Fruit fly (Drosophila melanogaster) whole organism, embryonic: ENCODE data around the gene st.

Experiments
- Ada2b ChIP-seq: fragments of 200-800 bp; sonication (Bioruptor generic); IDR thresholded peaks from 2 replicates; pipeline ENCODE4 v1.3.6; 2022; ENCODE audit warnings: missing biosample characterization, missing genetic modification characterization
- Atf-2 ChIP-seq: fragments of 200-800 bp; sonication (Bioruptor generic); optimal IDR thresholded peaks from 2 replicates; lab custom pipeline; 2016; ENCODE audit warnings: missing biosample characterization, missing genetic modification characterization
- CG10565 ChIP-seq: fragments of 200-800 bp; sonication (Bioruptor generic); optimal IDR thresholded peaks from 3 replicates; lab custom pipeline; 2016; ENCODE audit warnings: missing biosample characterization, mild to moderate bottlenecking, missing genetic modification characterization
- CG12769 ChIP-seq: fragments of 200-800 bp; sonication (Bioruptor generic); optimal IDR thresholded peaks from 2 replicates; lab custom pipeline; 2019; ENCODE audit warnings: missing biosample characterization, mild to moderate bottlenecking, missing genetic modification characterization, moderate library complexity
- CG13894 ChIP-seq: fragments of 200-800 bp; sonication (Bioruptor generic); optimal IDR thresholded peaks from 3 replicates; lab custom pipeline; 2018; ENCODE audit warnings: missing biosample characterization, mild to moderate bottlenecking, missing genetic modification characterization, moderate library complexity
- CG1602 ChIP-seq: fragments of 200-800 bp; sonication (Bioruptor generic); optimal IDR thresholded peaks from 3 replicates; lab custom pipeline; 2016; ENCODE audit warnings: missing biosample characterization, missing genetic modification characterization
- CG17912 ChIP-seq: fragments of 200-800 bp; sonication (Bioruptor generic); optimal IDR thresholded peaks from 2 replicates; lab custom pipeline; 2018; ENCODE audit warnings: missing biosample characterization, mild to moderate bottlenecking, missing genetic modification characterization
- CG18476 ChIP-seq: fragments of 200-800 bp; sonication (Bioruptor generic); optimal IDR thresholded peaks from 2 replicates; lab custom pipeline; 2016; ENCODE audit warnings: missing biosample characterization, mild to moderate bottlenecking, missing genetic modification characterization
- CG2678 ChIP-seq: fragments of 200-800 bp; sonication (Bioruptor generic); optimal IDR thresholded peaks from 3 replicates; lab custom pipeline; 2019; ENCODE audit warnings: missing biosample characterization, mild to moderate bottlenecking, missing genetic modification characterization, moderate library complexity
- CG2712 ChIP-seq: fragments of 200-800 bp; optimal IDR thresholded peaks from 3 replicates; lab custom pipeline; 2019; ENCODE audit warnings: missing biosample characterization, mild to moderate bottlenecking, missing genetic modification characterization, moderate library complexity
- CG4328 ChIP-seq: fragments of 200-800 bp; sonication (Bioruptor generic); optimal IDR thresholded peaks from 3 replicates; lab custom pipeline; 2017; ENCODE audit warnings: missing biosample characterization, missing genetic modification reagents, missing genetic modification characterization
- CG5180 ChIP-seq: fragments of 200-800 bp; sonication (Bioruptor generic); optimal IDR thresholded peaks from 3 replicates; lab custom pipeline; 2017; ENCODE audit warnings: missing biosample characterization, missing genetic modification characterization, mild to moderate bottlenecking, moderate library complexity, missing genetic modification reagents
- CG6689 ChIP-seq: fragments of 200-800 bp; sonication (Bioruptor generic); IDR thresholded peaks from 2 replicates; pipeline ENCODE4 v1.3.6; 2022; ENCODE audit warnings: missing biosample characterization, missing genetic modification characterization
- CG6813 ChIP-seq: fragments of 200-800 bp; sonication (Bioruptor generic); optimal IDR thresholded peaks from 2 replicates; lab custom pipeline; 2017; ENCODE audit warnings: missing biosample characterization, missing genetic modification characterization, mild to moderate bottlenecking, moderate library complexity, missing genetic modification reagents
- CG7786 ChIP-seq: fragments of 200-800 bp; sonication (Bioruptor generic); optimal IDR thresholded peaks from 2 replicates; lab custom pipeline; 2016; ENCODE audit warnings: missing biosample characterization, missing genetic modification characterization
- CG7928 ChIP-seq: fragments of 200-800 bp; sonication (Bioruptor generic); optimal IDR thresholded peaks from 2 replicates; lab custom pipeline; 2017; ENCODE audit warnings: missing biosample characterization, mild to moderate bottlenecking, missing genetic modification characterization
- CG8089 ChIP-seq: fragments of 200-800 bp; sonication (Bioruptor generic); optimal IDR thresholded peaks from 3 replicates; lab custom pipeline; 2016; ENCODE audit warnings: missing biosample characterization, missing genetic modification characterization
- CG9437 ChIP-seq: fragments of 200-800 bp; sonication (Bioruptor generic); optimal IDR thresholded peaks from 2 replicates; lab custom pipeline; 2018; ENCODE audit warnings: missing biosample characterization, mild to moderate bottlenecking, missing genetic modification characterization
- E2f2 ChIP-seq: fragments of 200-800 bp; sonication (Bioruptor generic); IDR thresholded peaks from 2 replicates; pipeline ENCODE4 v1.3.6; 2022; ENCODE audit warnings: missing biosample characterization, missing genetic modification characterization
- HLH54F ChIP-seq: fragments of 200-800 bp; sonication (Bioruptor generic); optimal IDR thresholded peaks from 3 replicates; lab custom pipeline; 2016; ENCODE audit warnings: missing biosample characterization, missing genetic modification characterization
- Hr39 ChIP-seq: fragments of >200 bp; optimal IDR thresholded peaks from 2 replicates; lab custom pipeline; 2017
- Hsf ChIP-seq: fragments of 200-800 bp; sonication (Bioruptor generic); optimal IDR thresholded peaks from 3 replicates; lab custom pipeline; 2016; ENCODE audit warnings: missing biosample characterization, missing genetic modification characterization
- Lim3 ChIP-seq: fragments of 200-800 bp; sonication (Bioruptor generic); IDR thresholded peaks from 2 replicates; pipeline ENCODE4 v1.3.6; 2022; ENCODE audit warnings: missing biosample characterization, missing genetic modification characterization
- Mad ChIP-seq: fragments of 200-800 bp; sonication (Bioruptor generic); optimal IDR thresholded peaks from 2 replicates; lab custom pipeline; 2016; ENCODE audit warnings: missing biosample characterization, missing genetic modification characterization
- Neu2 ChIP-seq: fragments of 200-800 bp; sonication (Bioruptor generic); optimal IDR thresholded peaks from 3 replicates; lab custom pipeline; 2016; ENCODE audit warnings: missing biosample characterization, missing genetic modification characterization, borderline replicate concordance
- Sox100B ChIP-seq: fragments of 200-800 bp; sonication (Bioruptor generic); optimal IDR thresholded peaks from 3 replicates; lab custom pipeline; 2018; ENCODE audit warnings: missing biosample characterization, mild to moderate bottlenecking, missing genetic modification characterization
- ab ChIP-seq: fragments of 200-800 bp; sonication (Bioruptor generic); optimal IDR thresholded peaks from 2 replicates; lab custom pipeline; 2016; ENCODE audit warnings: missing biosample characterization, missing genetic modification characterization
- al ChIP-seq: fragments of 200-800 bp; sonication (Bioruptor generic); IDR thresholded peaks from 2 replicates; pipeline ENCODE4 v1.3.6; 2022; ENCODE audit warnings: missing biosample characterization, missing genetic modification characterization
- amos ChIP-seq: fragments of 200-800 bp; sonication (Bioruptor generic); IDR thresholded peaks from 2 replicates; pipeline ENCODE4 v1.3.6; 2022; ENCODE audit warnings: missing biosample characterization, missing genetic modification characterization; ENCODE audit not compliant: partially characterized antibody
- az2 ChIP-seq: fragments of 200-800 bp; sonication (Bioruptor generic); optimal IDR thresholded peaks from 3 replicates; lab custom pipeline; 2016; ENCODE audit warnings: missing biosample characterization, missing genetic modification characterization
- bab2 ChIP-seq: fragments of 200-800 bp; sonication (Bioruptor generic); optimal IDR thresholded peaks from 2 replicates; lab custom pipeline; 2016; ENCODE audit warnings: missing biosample characterization, missing genetic modification characterization
- cas ChIP-seq: fragments of 200-800 bp; sonication (Bioruptor generic); IDR thresholded peaks from 2 replicates; pipeline ENCODE4 v1.3.6; 2022; ENCODE audit warnings: missing biosample characterization, missing genetic modification characterization
- chif ChIP-seq, 2 experiments: fragments of 200-800 bp; sonication (Bioruptor generic); optimal IDR thresholded peaks; 3 replicates each; lab custom pipeline; 2016; ENCODE audit warnings: missing biosample characterization in 2 of 2, missing genetic modification characterization in 2 of 2
- chinmo ChIP-seq: fragments of 200-800 bp; sonication (Bioruptor generic); IDR thresholded peaks from 4 replicates; pipeline ENCODE4 v1.3.6; 2022; ENCODE audit warnings: missing biosample characterization, missing genetic modification characterization; ENCODE audit not compliant: partially characterized antibody
- ci ChIP-seq: fragments of 200-800 bp; sonication (Bioruptor generic); IDR thresholded peaks from 3 replicates; pipeline ENCODE4 v1.3.6; 2022; ENCODE audit warnings: missing biosample characterization, missing genetic modification characterization
- crp ChIP-seq, 2 experiments: fragments of 200-800 bp; sonication (Bioruptor generic); optimal IDR thresholded peaks; 2 replicates in 1 of 2; 3 replicates in 1 of 2; lab custom pipeline; 2017; ENCODE audit warnings: missing biosample characterization in 2 of 2, missing genetic modification characterization in 2 of 2, mild to moderate bottlenecking in 1 of 2, moderate library complexity in 1 of 2
- eve ChIP-seq, 2 experiments: fragments of >200 bp; optimal IDR thresholded peaks; 2 replicates each; lab custom pipeline; 2017; ENCODE audit warnings: missing biosample characterization in 2 of 2, missing genetic modification characterization in 2 of 2
- jing ChIP-seq: fragments of 200-800 bp; sonication (Bioruptor generic); optimal IDR thresholded peaks from 2 replicates; lab custom pipeline; 2018; ENCODE audit warnings: missing biosample characterization, mild to moderate bottlenecking, missing genetic modification characterization
- kah ChIP-seq: fragments of 200-800 bp; sonication (Bioruptor generic); optimal IDR thresholded peaks from 2 replicates; lab custom pipeline; 2018; ENCODE audit warnings: missing biosample characterization, mild to moderate bottlenecking, missing genetic modification characterization
- lab ChIP-seq: fragments of 200-800 bp; sonication (Bioruptor generic); optimal IDR thresholded peaks from 3 replicates; lab custom pipeline; 2017; ENCODE audit warnings: missing biosample characterization, missing genetic modification characterization, mild to moderate bottlenecking, moderate library complexity, missing genetic modification reagents
- mirr ChIP-seq: fragments of 200-800 bp; sonication (Bioruptor generic); optimal IDR thresholded peaks from 3 replicates; lab custom pipeline; 2018; ENCODE audit warnings: missing biosample characterization, mild to moderate bottlenecking, missing genetic modification characterization
- sim ChIP-seq: fragments of 200-800 bp; sonication (Bioruptor generic); IDR thresholded peaks from 2 replicates; pipeline ENCODE4 v1.3.6; 2022; ENCODE audit warnings: missing biosample characterization, missing genetic modification characterization
- sima ChIP-seq: fragments of 200-800 bp; sonication (Bioruptor generic); optimal IDR thresholded peaks from 2 replicates; lab custom pipeline; 2016; ENCODE audit warnings: missing biosample characterization, missing genetic modification characterization
- slp2 ChIP-seq: fragments of 200-800 bp; sonication (Bioruptor generic); optimal IDR thresholded peaks from 2 replicates; lab custom pipeline; 2016; ENCODE audit warnings: missing biosample characterization, missing genetic modification characterization
- tin ChIP-seq: fragments of 200-800 bp; sonication (Bioruptor generic); optimal IDR thresholded peaks from 3 replicates; lab custom pipeline; 2016; ENCODE audit warnings: missing biosample characterization, missing genetic modification characterization
- ttk ChIP-seq: fragments of 200-800 bp; sonication (Bioruptor generic); IDR thresholded peaks from 2 replicates; pipeline ENCODE4 v2.1.2; 2022; ENCODE audit warnings: missing biosample characterization, missing genetic modification characterization
- wor ChIP-seq: fragments of 200-800 bp; sonication (Bioruptor generic); IDR thresholded peaks from 2 replicates; pipeline ENCODE4 v1.3.6; 2022; ENCODE audit warnings: missing biosample characterization, missing genetic modification characterization
- zen2 ChIP-seq: fragments of 200-800 bp; sonication (Bioruptor generic); IDR thresholded peaks from 3 replicates; pipeline ENCODE4 v1.3.6; 2022; ENCODE audit warnings: missing biosample characterization, missing genetic modification characterization; ENCODE audit not compliant: partially characterized antibody
- zf30C ChIP-seq: fragments of 200-800 bp; sonication (Bioruptor generic); optimal IDR thresholded peaks from 3 replicates; lab custom pipeline; 2018; ENCODE audit warnings: missing biosample characterization, mild to moderate bottlenecking, missing genetic modification characterization

The st gene

DNA sequence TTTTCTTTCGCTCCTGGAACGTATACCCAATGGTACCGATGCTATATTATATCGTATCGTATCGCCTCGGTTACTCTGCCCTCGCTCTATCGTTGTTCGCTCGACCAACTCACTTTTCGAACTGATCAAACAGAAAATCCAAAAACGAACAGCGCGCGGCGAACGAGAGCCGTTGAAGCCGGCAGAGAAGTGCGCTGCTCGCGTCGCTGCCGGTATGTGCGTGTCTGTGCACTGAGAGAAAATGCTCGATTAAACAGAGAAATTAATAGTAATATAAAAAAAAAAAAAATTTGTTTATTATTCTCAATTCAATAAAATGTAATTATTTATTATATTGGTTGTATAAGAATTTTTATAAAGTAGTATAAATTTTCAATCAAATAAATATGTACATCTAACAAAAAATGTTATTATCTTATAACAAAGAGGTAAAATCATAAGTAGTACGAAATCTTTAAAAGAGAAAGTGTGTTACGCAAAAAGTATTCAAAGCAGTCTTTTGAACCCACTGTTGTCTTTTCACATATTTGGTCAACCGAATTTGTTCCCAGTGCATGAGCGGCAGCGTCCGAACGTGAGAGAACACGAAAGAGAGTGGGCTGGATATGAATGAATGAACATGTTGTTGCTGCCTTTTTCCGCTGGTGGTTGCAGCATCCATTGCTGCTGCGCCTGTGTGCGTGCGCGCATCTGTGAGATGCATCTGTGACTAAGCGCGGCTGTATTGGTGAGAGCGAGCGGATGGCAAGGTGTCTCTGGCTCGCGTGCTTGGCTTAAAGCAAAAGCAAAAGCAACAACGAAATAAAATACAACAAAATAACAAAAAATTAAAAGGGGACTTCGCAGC is 13.7 kb upstream of the st start, which contains the start of gene aos (continued):
- TF ChIP-seq CG4328 (GFP tag; lab: Kevin White, UChicago) = peak; percentile 78
- TF ChIP-seq wor (GFP tag; lab: Robert Waterston, UW) = peak; percentile 73
- TF ChIP-seq Lim3 (GFP tag; lab: Robert Waterston, UW) = no peak
- peak; percentile 46 for TF ChIP-seq CG12769 (tag; lab: Kevin White, UChicago)
- peak; percentile 29 for TF ChIP-seq jing
- TF ChIP-seq CG6689 = peak; percentile 92
- TF ChIP-seq CG17912 (GFP tag; lab: Kevin White, UChicago) = no peak
- peak; percentile 79 for TF ChIP-seq kah (GFP tag; lab: Kevin White, UChicago)
- peak; percentile 47 for TF ChIP-seq slp2
- no peak for TF ChIP-seq CG8089
- peak; percentile 98 for TF ChIP-seq CG2712 (tag; lab: Kevin White, UChicago)
- TF ChIP-seq az2 (GFP tag; lab: Kevin White, UChicago) = peak; percentile 92
- TF ChIP-seq CG9437 (GFP tag; lab: Kevin White, UChicago) = peak; percentile 94
- peak in 1 of 2 experiments; percentile 95 for TF ChIP-seq eve (GFP tag; optimal IDR thresholded peaks at IDR 0.05; lab: Kevin White, UChicago)
- peak; percentile 84 for TF ChIP-seq ttk (GFP tag; lab: Robert Waterston, UW)
- TF ChIP-seq CG1602 (GFP tag; lab: Kevin White, UChicago) = peak; percentile 91
- peak; percentile 40 for TF ChIP-seq CG7786 (GFP tag; lab: Kevin White, UChicago)
- TF ChIP-seq Atf-2 (GFP tag; lab: Kevin White, UChicago) = peak; percentile 56
- peak; percentile 21 for TF ChIP-seq Ada2b (GFP tag; lab: Robert Waterston, UW)
- TF ChIP-seq bab2 (GFP tag; lab: Kevin White, UChicago) = no peak
- no peak for TF ChIP-seq Neu2 (GFP tag; lab: Kevin White, UChicago)
- TF ChIP-seq CG18476 (GFP tag; lab: Kevin White, UChicago) = peak; percentile 88
- TF ChIP-seq amos (GFP tag; lab: Robert Waterston, UW) = peak; percentile 46; the same call in 1 of the 2 replicates
- peak; percentile 95 for TF ChIP-seq CG2678 (tag; lab: Kevin White, UChicago)
- TF ChIP-seq lab (GFP tag; lab: Kevin White, UChicago) = peak; percentile 84
- TF ChIP-seq zen2 (GFP tag; lab: Robert Waterston, UW) = no peak
- peak; percentile 44 to 74 for TF ChIP-seq chif (GFP tag; optimal IDR thresholded peaks at IDR 0.05; lab: Kevin White, UChicago)
- TF ChIP-seq chinmo (GFP tag; lab: Robert Waterston, UW) = peak; percentile 82; the same call in 3 of the 4 replicates
- no peak for TF ChIP-seq sima
- peak; percentile 43 for TF ChIP-seq HLH54F (GFP tag; lab: Kevin White, UChicago)
- TF ChIP-seq CG6813 (GFP tag; lab: Kevin White, UChicago) = peak; percentile 88
- TF ChIP-seq sim = peak; percentile 37; the same call in 1 of the 2 replicates
- peak in 1 of 2 experiments; percentile 48 for TF ChIP-seq crp (GFP tag; optimal IDR thresholded peaks at IDR 0.05; lab: Kevin White, UChicago)
- peak; percentile 83 for TF ChIP-seq CG5180 (GFP tag; lab: Kevin White, UChicago)
- peak; percentile 67 for TF ChIP-seq Hsf (GFP tag; lab: Kevin White, UChicago)
- no peak for TF ChIP-seq CG13894 (tag; lab: Kevin White, UChicago)
- TF ChIP-seq mirr (GFP tag; lab: Kevin White, UChicago) = no peak
- peak; percentile 62 for TF ChIP-seq Mad
- peak; percentile 40 for TF ChIP-seq CG7928 (GFP tag; lab: Kevin White, UChicago)
- TF ChIP-seq ci (GFP tag; lab: Robert Waterston, UW) = no peak
- peak; percentile 94 for TF ChIP-seq tin
- no peak for TF ChIP-seq Hr39
- peak; percentile 43 for TF ChIP-seq CG10565
- TF ChIP-seq zf30C (GFP tag; lab: Kevin White, UChicago) = peak; percentile 97
- peak; percentile 69 for TF ChIP-seq al (GFP tag; lab: Robert Waterston, UW)
- TF ChIP-seq Sox100B (GFP tag; lab: Kevin White, UChicago) = peak; percentile 99
- TF ChIP-seq cas (GFP tag; lab: Robert Waterston, UW) = peak; percentile 47; the same call in 1 of the 2 replicates
- TF ChIP-seq ab = peak; percentile 11
- peak; percentile 68 for TF ChIP-seq E2f2 (GFP tag; lab: Robert Waterston, UW)
